Worm (Caenorhabditis elegans) whole organism, L2 larva: ENCODE results near the gene F58H1.6.
A peak's percentile ranks its signal among the peaks of the same experiment; 100 is the strongest.

ENCODE experiments used
- C34F6.9 ChIP-seq: fragments of 150-350 bp; optimal IDR thresholded peaks from 2 replicates; lab custom pipeline; 2014; ENCODE audit warnings: missing biosample characterization, missing genetic modification characterization
- F13H6.1 ChIP-seq: sonication (generic microtip); optimal IDR thresholded peaks from 2 replicates; lab custom pipeline; 2016; ENCODE audit warnings: missing genetic modification characterization, missing compliant biosample characterization
- R02D3.7 ChIP-seq: fragments of 150-350 bp; optimal IDR thresholded peaks from 2 replicates; lab custom pipeline; 2014; ENCODE audit warnings: missing biosample characterization, missing genetic modification characterization
- ZK546.5 ChIP-seq: sonication (generic microtip); optimal IDR thresholded peaks from 2 replicates; lab custom pipeline; 2017; ENCODE audit warnings: missing biosample characterization, missing genetic modification characterization
- alr-1 ChIP-seq: fragments of 150-350 bp; optimal IDR thresholded peaks from 2 replicates; lab custom pipeline; 2014; ENCODE audit warnings: missing biosample characterization, missing genetic modification characterization
- aly-2 ChIP-seq: fragments of 150-350 bp; optimal IDR thresholded peaks from 2 replicates; lab custom pipeline; 2014; ENCODE audit warnings: missing biosample characterization, missing genetic modification characterization
- ama-1 ChIP-seq: fragments of 150-350 bp; optimal IDR thresholded peaks from 2 replicates; lab custom pipeline; 2018; ENCODE audit warnings: inconsistent platforms
- ceh-16 ChIP-seq: fragments of 150-350 bp; optimal IDR thresholded peaks from 2 replicates; lab custom pipeline; 2014; ENCODE audit warnings: missing biosample characterization, missing genetic modification characterization
- ceh-82 ChIP-seq: fragments of 150-350 bp; optimal IDR thresholded peaks from 2 replicates; lab custom pipeline; 2014; ENCODE audit warnings: missing biosample characterization, missing genetic modification characterization
- crh-2 ChIP-seq: sonication (generic microtip); optimal IDR thresholded peaks from 2 replicates; lab custom pipeline; 2017; ENCODE audit warnings: missing biosample characterization, missing genetic modification characterization
- egl-27 ChIP-seq: sonication (generic microtip); optimal IDR thresholded peaks from 3 replicates; lab custom pipeline; 2017; ENCODE audit warnings: missing biosample characterization, missing genetic modification reagents, missing genetic modification characterization
- fos-1 ChIP-seq: fragments of 150-350 bp; optimal IDR thresholded peaks from 2 replicates; lab custom pipeline; 2014; ENCODE audit warnings: missing biosample characterization, missing genetic modification characterization
- gmeb-1 ChIP-seq: fragments of 150-350 bp; optimal IDR thresholded peaks from 2 replicates; lab custom pipeline; 2014; ENCODE audit warnings: missing biosample characterization, missing genetic modification characterization
- lin-11 ChIP-seq: fragments of 150-350 bp; sonication (generic microtip); optimal IDR thresholded peaks from 2 replicates; lab custom pipeline; 2014; ENCODE audit warnings: missing biosample characterization, missing genetic modification characterization, inconsistent platforms, mixed read lengths
- lin-13 ChIP-seq: fragments of 150-350 bp; optimal IDR thresholded peaks from 2 replicates; lab custom pipeline; 2014; ENCODE audit warnings: missing biosample characterization, missing genetic modification reagents, missing genetic modification characterization
- lin-39 ChIP-seq: fragments of 150-350 bp; optimal IDR thresholded peaks from 2 replicates; lab custom pipeline; 2014; ENCODE audit warnings: missing biosample characterization, missing genetic modification reagents, missing genetic modification characterization
- lsy-2 ChIP-seq, 2 experiments: fragments of 150-350 bp in 1 of 2; sonication (generic microtip) in 1 of 2; optimal IDR thresholded peaks; 2 replicates each; lab custom pipeline; 2014 to 2017; ENCODE audit warnings: missing biosample characterization in 2 of 2, missing genetic modification characterization in 2 of 2
- mab-5 ChIP-seq: fragments of 150-350 bp; optimal IDR thresholded peaks from 2 replicates; lab custom pipeline; 2014; ENCODE audit warnings: missing biosample characterization, missing genetic modification characterization
- mbf-1 ChIP-seq: sonication (generic microtip); optimal IDR thresholded peaks from 2 replicates; lab custom pipeline; 2017; ENCODE audit warnings: missing biosample characterization, missing genetic modification characterization
- mdl-1 ChIP-seq, 2 experiments: fragments of 150-350 bp in 1 of 2; sonication (generic microtip) in 1 of 2; optimal IDR thresholded peaks; 2 replicates each; lab custom pipeline; 2017; ENCODE audit warnings: missing biosample characterization in 2 of 2, missing genetic modification characterization in 2 of 2
- nhr-11 ChIP-seq: fragments of 150-350 bp; optimal IDR thresholded peaks from 2 replicates; lab custom pipeline; 2014; ENCODE audit warnings: missing biosample characterization, missing genetic modification characterization
- nhr-12 ChIP-seq: fragments of 150-350 bp; optimal IDR thresholded peaks from 2 replicates; lab custom pipeline; 2014; ENCODE audit warnings: missing biosample characterization, missing genetic modification characterization
- nhr-129 ChIP-seq: fragments of 150-350 bp; optimal IDR thresholded peaks from 2 replicates; lab custom pipeline; 2014; ENCODE audit warnings: missing biosample characterization, missing genetic modification characterization
- nhr-25 ChIP-seq: fragments of 150-350 bp; sonication (generic microtip); optimal IDR thresholded peaks from 3 replicates; lab custom pipeline; 2014; ENCODE audit warnings: missing biosample characterization, missing genetic modification characterization
- nhr-6 ChIP-seq: fragments of 150-350 bp; optimal IDR thresholded peaks from 2 replicates; lab custom pipeline; 2014; ENCODE audit warnings: missing biosample characterization, missing genetic modification characterization
- peb-1 ChIP-seq: fragments of 150-350 bp; optimal IDR thresholded peaks from 2 replicates; lab custom pipeline; 2014; ENCODE audit warnings: missing biosample characterization, missing genetic modification characterization
- skn-1 ChIP-seq: sonication (generic microtip); optimal IDR thresholded peaks from 2 replicates; lab custom pipeline; 2017; ENCODE audit warnings: missing biosample characterization, missing genetic modification characterization
- sma-9 ChIP-seq, 2 experiments: fragments of 150-350 bp in 1 of 2; sonication (generic microtip) in 1 of 2; optimal IDR thresholded peaks; 2 replicates each; lab custom pipeline; 2014 to 2016; ENCODE audit warnings: missing genetic modification characterization in 2 of 2, mild to moderate bottlenecking in 1 of 2, missing biosample characterization in 1 of 2, missing compliant biosample characterization in 1 of 2, missing genetic modification reagents in 1 of 2, moderate library complexity in 1 of 2
- unc-39 ChIP-seq: fragments of 150-350 bp; optimal IDR thresholded peaks from 2 replicates; lab custom pipeline; 2014; ENCODE audit warnings: missing biosample characterization, missing genetic modification characterization
- unc-55 ChIP-seq: fragments of 150-350 bp; sonication (generic microtip); optimal IDR thresholded peaks from 3 replicates; lab custom pipeline; 2014; ENCODE audit warnings: missing biosample characterization, missing genetic modification reagents, missing genetic modification characterization
- zag-1 ChIP-seq: fragments of 150-350 bp; optimal IDR thresholded peaks from 2 replicates; lab custom pipeline; 2014; ENCODE audit warnings: missing biosample characterization, missing genetic modification characterization
- ztf-1 ChIP-seq: fragments of 200-800 bp; sonication (Bioruptor generic); conservative IDR thresholded peaks from 2 replicates; pipeline ENCODE4 v1.3.6; 2022; ENCODE audit warnings: missing genetic modification characterization, missing compliant biosample characterization
- ztf-11 ChIP-seq: sonication (generic microtip); optimal IDR thresholded peaks from 2 replicates; lab custom pipeline; 2017; ENCODE audit warnings: missing biosample characterization, missing genetic modification characterization
- ztf-4 ChIP-seq: fragments of 150-350 bp; optimal IDR thresholded peaks from 2 replicates; lab custom pipeline; 2014; ENCODE audit warnings: missing biosample characterization, missing genetic modification characterization

The F58H1.6 gene

DNA sequence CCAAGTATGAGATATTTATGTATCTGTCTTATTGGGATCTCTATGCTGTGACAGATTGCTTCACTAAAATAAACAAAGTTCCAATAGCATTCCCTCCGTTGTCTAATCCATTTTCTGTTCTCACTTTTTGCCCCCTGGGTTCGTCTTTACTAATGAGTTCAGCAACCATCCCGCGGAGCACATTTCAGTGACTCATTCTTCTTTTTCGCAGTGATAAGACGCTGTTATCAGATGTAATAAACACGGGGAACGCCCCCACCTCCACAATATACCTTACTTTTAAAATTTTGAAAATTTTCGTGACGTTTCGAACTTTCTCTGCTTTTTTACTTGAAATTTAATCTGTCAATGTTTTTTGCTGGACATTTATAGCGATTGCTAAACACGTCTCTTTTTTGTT is 42.3 kb upstream of the F58H1.6 start:
- TF ChIP-seq skn-1 (tag; lab: Kevin White, UChicago) (no peak), fos-1 (tag; lab: Kevin White, UChicago) (peak; percentile 78), sma-9 (GFP tag; optimal IDR thresholded peaks at IDR 0.05; lab: Kevin White, UChicago) (peak; percentile 61), sma-9 (tag; optimal IDR thresholded peaks at IDR 0.05; lab: Kevin White, UChicago) (no peak), ama-1 (lab: Kevin White, UChicago) (no peak)

ce11 chrV:11901260-11901659 is 41.2 kb upstream of the F58H1.6 start:
- TF ChIP-seq egl-27 (tag; lab: Kevin White, UChicago), result no peak
- no peak for TF ChIP-seq lsy-2 (tag; optimal IDR thresholded peaks at IDR 0.05; lab: Kevin White, UChicago)
- TF ChIP-seq ama-1 (lab: Kevin White, UChicago), result no peak
- TF ChIP-seq unc-55 (GFP tag; lab: Kevin White, UChicago), result no peak
- no peak for TF ChIP-seq skn-1 (tag; lab: Kevin White, UChicago)
- no peak for TF ChIP-seq zag-1 (tag; lab: Kevin White, UChicago)
- TF ChIP-seq nhr-25 (tag; lab: Kevin White, UChicago), result no peak
- no peak for TF ChIP-seq lin-39 (tag; lab: Kevin White, UChicago)
- TF ChIP-seq, all 48 proteins: peak for 0

ce11 chrV:11902161-11902560 is 40.3 kb upstream of the F58H1.6 start:
- TF ChIP-seq lin-39 (tag; lab: Kevin White, UChicago) (no peak), unc-39 (no peak), mbf-1 (tag; lab: Kevin White, UChicago) (no peak), ztf-1 (GFP tag; lab: Robert Waterston, UW) (no peak), ztf-11 (tag; lab: Kevin White, UChicago) (no peak), unc-55 (GFP tag; lab: Kevin White, UChicago) (no peak), skn-1 (tag; lab: Kevin White, UChicago) (no peak), ztf-4 (tag; lab: Kevin White, UChicago) (no peak), ceh-16 (tag; lab: Kevin White, UChicago) (no peak), peb-1 (no peak), nhr-12 (tag; lab: Kevin White, UChicago) (no peak), C34F6.9 (tag; lab: Kevin White, UChicago) (no peak), egl-27 (tag; lab: Kevin White, UChicago) (no peak)

- TF ChIP-seq R02D3.7 (tag; lab: Kevin White, UChicago) (no peak), gmeb-1 (tag; lab: Kevin White, UChicago) (no peak), crh-2 (tag; lab: Kevin White, UChicago) (no peak), nhr-6 (tag; lab: Kevin White, UChicago) (no peak)
Measured at ce11 chrV:11905977-11906376, 36.4 kb upstream of the F58H1.6 start.

DNA sequence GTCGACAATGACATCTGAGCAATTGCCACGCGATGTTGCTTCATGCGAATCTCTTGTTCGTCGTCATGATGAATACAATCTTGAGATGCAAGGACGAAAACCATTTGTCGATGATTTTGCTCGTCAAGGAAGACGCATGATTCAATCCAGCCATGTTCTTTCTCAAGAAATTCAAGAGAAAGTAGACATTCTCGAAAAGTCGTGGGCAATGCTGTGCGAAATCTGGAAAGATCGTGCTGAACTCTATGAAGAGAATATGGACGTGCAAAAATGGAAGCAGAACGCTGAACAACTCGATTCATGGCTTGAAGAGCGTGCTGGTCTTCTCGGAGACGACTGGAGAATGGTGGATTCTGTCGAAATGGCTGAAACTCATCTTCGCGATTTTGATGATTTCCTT is 29.1 kb upstream of the F58H1.6 start:
- no peak for TF ChIP-seq F13H6.1 (tag; lab: Kevin White, UChicago)
- TF ChIP-seq peb-1, result no peak
- TF ChIP-seq ceh-16 (tag; lab: Kevin White, UChicago), result no peak
- TF ChIP-seq, all 48 proteins: peak for 0

DNA sequence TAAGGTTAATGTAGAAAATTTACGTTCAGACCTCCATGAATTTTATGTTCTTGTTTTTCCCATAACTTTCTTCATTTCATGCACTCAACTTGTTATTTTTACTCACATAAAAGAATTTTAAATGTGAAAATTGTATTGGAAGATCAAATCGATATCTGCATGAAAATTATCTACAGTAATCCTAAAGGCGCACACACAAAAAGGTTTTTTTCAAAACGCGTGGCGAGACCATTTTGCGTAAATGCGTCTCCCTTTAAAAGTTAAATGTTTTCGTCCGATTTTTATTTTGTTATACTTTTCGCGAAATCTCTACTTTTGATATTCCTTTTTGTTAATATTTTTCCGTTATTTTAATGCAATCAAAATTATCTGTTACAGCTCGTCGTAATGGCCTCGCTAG is 25.2 kb upstream of the F58H1.6 start, which contains the start of gene R31.2:
R31.2 (plus strand) TSS at position 388 of the 400 bp plus-strand sequence.
- TF ChIP-seq ceh-82 (tag; lab: Kevin White, UChicago) (no peak), aly-2 (tag; lab: Kevin White, UChicago) (no peak), nhr-12 (tag; lab: Kevin White, UChicago) (no peak), lin-13 (no peak), nhr-129 (tag; lab: Kevin White, UChicago) (no peak), lin-11 (tag; lab: Kevin White, UChicago) (no peak), C34F6.9 (tag; lab: Kevin White, UChicago) (no peak), mab-5 (no peak), mdl-1 (tag; optimal IDR thresholded peaks at IDR 0.05; lab: Kevin White, UChicago) (no peak), unc-39 (no peak), ZK546.5 (tag; lab: Kevin White, UChicago) (no peak), ztf-11 (tag; lab: Kevin White, UChicago) (no peak), alr-1 (no peak), nhr-11 (no peak)
- TF ChIP-seq, all 48 proteins: peak for 0
